Worm (Caenorhabditis elegans) whole organism, L4 larva: Measurements from ENCODE around the gene ttr-46.
A peak's percentile ranks its signal among the peaks of the same experiment; 100 is the strongest.

Experiments used
- D1046.2 ChIP-seq: fragments of 200-800 bp; sonication (Bioruptor generic); IDR thresholded peaks from 2 replicates; pipeline ENCODE4 v1.3.6; 2022; ENCODE audit warnings: missing genetic modification characterization, missing compliant biosample characterization
- F26F4.8 ChIP-seq: fragments of 200-800 bp; sonication (Bioruptor generic); conservative IDR thresholded peaks from 2 replicates; pipeline ENCODE4 v1.3.6; 2022; ENCODE audit warnings: missing genetic modification characterization, missing compliant biosample characterization
- F37D6.2 ChIP-seq: sonication (generic microtip); optimal IDR thresholded peaks from 2 replicates; lab custom pipeline; 2016; ENCODE audit warnings: mild to moderate bottlenecking, missing genetic modification characterization, missing compliant biosample characterization
- T26A8.4 ChIP-seq: fragments of 200-800 bp; sonication (Bioruptor generic); IDR thresholded peaks from 2 replicates; pipeline ENCODE4 v1.3.6; 2022; ENCODE audit warnings: missing genetic modification characterization, missing compliant biosample characterization
- Y105C5A.15 ChIP-seq: fragments of 200-800 bp; sonication (Bioruptor generic); IDR thresholded peaks from 2 replicates; pipeline ENCODE4 v1.3.6; 2022; ENCODE audit warnings: missing genetic modification characterization, missing compliant biosample characterization
- Y48G9A.11 ChIP-seq: fragments of 200-800 bp; sonication (Bioruptor generic); IDR thresholded peaks from 2 replicates; pipeline ENCODE4 v1.3.6; 2022; ENCODE audit warnings: missing genetic modification reagents, missing genetic modification characterization, missing compliant biosample characterization
- Y5F2A.4 ChIP-seq: fragments of 200-800 bp; sonication (Bioruptor generic); optimal IDR thresholded peaks from 2 replicates; lab custom pipeline; 2018; ENCODE audit warnings: mild to moderate bottlenecking, missing genetic modification characterization, missing compliant biosample characterization
- Y75B8A.6 ChIP-seq: fragments of 200-800 bp; sonication (Bioruptor generic); IDR thresholded peaks from 2 replicates; pipeline ENCODE4 v1.3.6; 2022; ENCODE audit warnings: missing genetic modification reagents, missing genetic modification characterization, missing compliant biosample characterization
- ZK337.2 ChIP-seq: fragments of 200-800 bp; sonication (Bioruptor generic); IDR thresholded peaks from 2 replicates; pipeline ENCODE4 v1.3.6; 2022; ENCODE audit warnings: missing genetic modification reagents, missing genetic modification characterization, missing compliant biosample characterization
- aha-1 ChIP-seq: fragments of 150-350 bp; peaks from one replicate; lab custom pipeline; 2014; ENCODE audit warnings: missing biosample characterization, missing genetic modification characterization
- aly-2 ChIP-seq: sonication (generic microtip); optimal IDR thresholded peaks from 2 replicates; lab custom pipeline; 2018; ENCODE audit warnings: missing biosample characterization, missing genetic modification characterization
- ceh-28 ChIP-seq: fragments of 150-350 bp; optimal IDR thresholded peaks from 2 replicates; lab custom pipeline; 2014; ENCODE audit warnings: missing biosample characterization, missing genetic modification reagents, missing genetic modification characterization
- ceh-62 ChIP-seq: sonication (generic microtip); optimal IDR thresholded peaks from 2 replicates; lab custom pipeline; 2017; ENCODE audit warnings: missing biosample characterization, missing genetic modification characterization
- ceh-82 ChIP-seq: sonication (generic microtip); optimal IDR thresholded peaks from 2 replicates; lab custom pipeline; 2017; ENCODE audit warnings: missing biosample characterization, missing genetic modification characterization
- daf-16 ChIP-seq, 3 experiments: sonication (generic microtip); optimal IDR thresholded peaks; 2 replicates each; lab custom pipeline; 2016 to 2017; ENCODE audit warnings: missing genetic modification characterization in 3 of 3, missing genetic modification reagents in 3 of 3, mild to moderate bottlenecking in 2 of 3, missing compliant biosample characterization in 2 of 3, missing biosample characterization in 1 of 3, moderate library complexity in 1 of 3
- daf-19 ChIP-seq: fragments of 200-800 bp; sonication (Bioruptor generic); conservative IDR thresholded peaks from 2 replicates; pipeline ENCODE4 v1.3.6; 2022; ENCODE audit warnings: missing genetic modification characterization, missing compliant biosample characterization
- daf-8 ChIP-seq: fragments of 200-800 bp; sonication (Bioruptor generic); IDR thresholded peaks from 2 replicates; pipeline ENCODE4 v1.3.6; 2022; ENCODE audit warnings: missing genetic modification characterization, missing compliant biosample characterization
- dmd-8 ChIP-seq: fragments of 200-800 bp; sonication (Bioruptor generic); IDR thresholded peaks from 2 replicates; pipeline ENCODE4 v1.3.6; 2022; ENCODE audit warnings: missing genetic modification characterization, missing compliant biosample characterization
- duxl-1 ChIP-seq: sonication (generic microtip); optimal IDR thresholded peaks from 2 replicates; lab custom pipeline; 2016; ENCODE audit warnings: mild to moderate bottlenecking, missing genetic modification characterization, moderate library complexity, missing compliant biosample characterization; ENCODE audit not compliant: poor library complexity
- fkh-10 ChIP-seq: fragments of 150-350 bp; optimal IDR thresholded peaks from 2 replicates; lab custom pipeline; 2014; ENCODE audit warnings: missing biosample characterization, missing genetic modification reagents, missing genetic modification characterization
- fos-1 ChIP-seq: fragments of 150-350 bp; optimal IDR thresholded peaks from 2 replicates; lab custom pipeline; 2014; ENCODE audit warnings: missing biosample characterization, missing genetic modification characterization
- hif-1 ChIP-seq, 2 experiments: sonication (generic microtip); optimal IDR thresholded peaks; 2 replicates each; lab custom pipeline; 2016 to 2017; ENCODE audit warnings: missing compliant biosample characterization in 2 of 2, missing genetic modification characterization in 2 of 2, missing genetic modification reagents in 2 of 2, missing genotype in 2 of 2, mild to moderate bottlenecking in 1 of 2
- hlh-30 ChIP-seq: sonication (generic microtip); optimal IDR thresholded peaks from 2 replicates; lab custom pipeline; 2017; ENCODE audit warnings: antibody characterized with exemption, mild to moderate bottlenecking, missing genetic modification characterization, missing compliant biosample characterization; ENCODE audit not compliant: insufficient read depth
- jun-1 ChIP-seq: fragments of 150-350 bp; optimal IDR thresholded peaks from 2 replicates; lab custom pipeline; 2014; ENCODE audit warnings: missing biosample characterization, missing genetic modification reagents, missing genetic modification characterization
- lir-3 ChIP-seq: sonication (generic microtip); optimal IDR thresholded peaks from 2 replicates; lab custom pipeline; 2016; ENCODE audit warnings: mild to moderate bottlenecking, missing genetic modification characterization, missing compliant biosample characterization
- mdl-1 ChIP-seq, 2 experiments: fragments of 150-350 bp in 1 of 2; sonication (generic microtip) in 1 of 2; optimal IDR thresholded peaks; 2 replicates each; lab custom pipeline; 2014 to 2017; ENCODE audit warnings: missing biosample characterization in 2 of 2, missing genetic modification characterization in 2 of 2
- mep-1 ChIP-seq: fragments of 150-350 bp; sonication (generic microtip); optimal IDR thresholded peaks from 3 replicates; lab custom pipeline; 2014; ENCODE audit warnings: missing biosample characterization, missing genetic modification characterization
- mxl-2 ChIP-seq: fragments of 200-800 bp; sonication (Bioruptor generic); conservative IDR thresholded peaks from 2 replicates; pipeline ENCODE4 v1.3.6; 2022; ENCODE audit warnings: missing genetic modification reagents, missing genetic modification characterization, missing compliant biosample characterization
- mxl-3 ChIP-seq: fragments of 200-800 bp; sonication (Bioruptor generic); optimal IDR thresholded peaks from 2 replicates; lab custom pipeline; 2018; ENCODE audit warnings: mild to moderate bottlenecking, missing genetic modification characterization, missing compliant biosample characterization
- nhr-10 ChIP-seq: fragments of 150-350 bp; optimal IDR thresholded peaks from 2 replicates; lab custom pipeline; 2014; ENCODE audit warnings: missing biosample characterization, missing genetic modification characterization
- nhr-111 ChIP-seq: fragments of 200-800 bp; sonication (Bioruptor generic); optimal IDR thresholded peaks from 2 replicates; lab custom pipeline; 2018; ENCODE audit warnings: mild to moderate bottlenecking, missing genetic modification characterization, missing compliant biosample characterization
- nhr-237 ChIP-seq: sonication (generic microtip); optimal IDR thresholded peaks from 2 replicates; lab custom pipeline; 2017; ENCODE audit warnings: missing biosample characterization, missing genetic modification characterization
- nhr-28 ChIP-seq: fragments of 150-350 bp; optimal IDR thresholded peaks from 2 replicates; lab custom pipeline; 2014; ENCODE audit warnings: missing biosample characterization, missing genetic modification characterization
- nhr-42 ChIP-seq: fragments of 200-800 bp; sonication (Bioruptor generic); IDR thresholded peaks from 2 replicates; pipeline ENCODE4 v1.3.6; 2022; ENCODE audit warnings: missing genetic modification characterization, missing compliant biosample characterization
- nhr-6 ChIP-seq: fragments of 150-350 bp; optimal IDR thresholded peaks from 2 replicates; lab custom pipeline; 2014; ENCODE audit warnings: missing biosample characterization, missing genetic modification characterization
- nhr-77 ChIP-seq: fragments of 150-350 bp; optimal IDR thresholded peaks from 2 replicates; lab custom pipeline; 2014; ENCODE audit warnings: missing biosample characterization, missing genetic modification characterization
- pha-4 ChIP-seq, 2 experiments: fragments of 150-350 bp in 1 of 2; fragments of 200-800 bp in 1 of 2; sonication (Bioruptor generic) in 1 of 2; IDR thresholded peaks in 1 of 2; optimal IDR thresholded peaks in 1 of 2; 2 replicates each; pipeline versions ENCODE4 v1.3.6 to Lab custom; 2014 to 2022; ENCODE audit warnings: missing genetic modification characterization in 2 of 2, missing genetic modification reagents in 2 of 2, missing biosample characterization in 1 of 2, missing compliant biosample characterization in 1 of 2
- php-3 ChIP-seq: fragments of 200-800 bp; sonication (Bioruptor generic); IDR thresholded peaks from 2 replicates; pipeline ENCODE4 v1.3.6; 2022; ENCODE audit warnings: missing genetic modification reagents, missing genetic modification characterization, missing compliant biosample characterization
- pqm-1 ChIP-seq: sonication (generic microtip); optimal IDR thresholded peaks from 2 replicates; lab custom pipeline; 2017; ENCODE audit warnings: missing biosample characterization, missing genetic modification characterization
- rbr-2 ChIP-seq: sonication (generic microtip); optimal IDR thresholded peaks from 2 replicates; lab custom pipeline; 2016; ENCODE audit warnings: missing genotype, missing genetic modification characterization, missing compliant biosample characterization
- saeg-2 ChIP-seq: fragments of 200-800 bp; sonication (Bioruptor generic); IDR thresholded peaks from 2 replicates; pipeline ENCODE4 v1.3.6; 2022; ENCODE audit warnings: missing genetic modification reagents, missing genetic modification characterization, missing compliant biosample characterization
- sdz-12 ChIP-seq: fragments of 200-800 bp; sonication (Bioruptor generic); optimal IDR thresholded peaks from 2 replicates; lab custom pipeline; 2018; ENCODE audit warnings: mild to moderate bottlenecking, missing genetic modification characterization, missing compliant biosample characterization
- set-16 ChIP-seq: fragments of 200-800 bp; sonication (Bioruptor generic); IDR thresholded peaks from 2 replicates; pipeline ENCODE4 v1.3.6; 2022; ENCODE audit warnings: missing genetic modification reagents, missing genetic modification characterization, missing compliant biosample characterization
- skn-1 ChIP-seq: fragments of 150-350 bp; optimal IDR thresholded peaks from 2 replicates; lab custom pipeline; 2014; ENCODE audit warnings: missing biosample characterization, missing genetic modification characterization
- snpc-1.2 ChIP-seq: fragments of 200-800 bp; sonication (Bioruptor generic); IDR thresholded peaks from 2 replicates; pipeline ENCODE4 v1.3.6; 2022; ENCODE audit warnings: missing genetic modification reagents, missing genetic modification characterization, missing compliant biosample characterization
- unc-62 ChIP-seq, 3 experiments: fragments of 150-350 bp in 1 of 3; sonication (generic microtip); optimal IDR thresholded peaks in 2 of 3; peaks in 1 of 3; 1 replicate in 1 of 3; 2 replicates in 2 of 3; lab custom pipeline; 2014 to 2017; ENCODE audit warnings: missing biosample characterization in 3 of 3, missing genetic modification characterization in 3 of 3, missing genetic modification reagents in 3 of 3, missing genotype in 1 of 3
- vab-7 ChIP-seq: fragments of 200-800 bp; sonication (Bioruptor generic); IDR thresholded peaks from 2 replicates; pipeline ENCODE4 v1.3.6; 2022; ENCODE audit warnings: missing genetic modification reagents, missing genetic modification characterization, missing compliant biosample characterization
- zag-1 ChIP-seq: fragments of 150-350 bp; optimal IDR thresholded peaks from 2 replicates; lab custom pipeline; 2014; ENCODE audit warnings: missing biosample characterization, missing genetic modification characterization
- zfp-2 ChIP-seq: sonication (generic microtip); optimal IDR thresholded peaks from 2 replicates; lab custom pipeline; 2016; ENCODE audit warnings: mild to moderate bottlenecking, missing genetic modification characterization, missing compliant biosample characterization
- zfp-3 ChIP-seq: fragments of 200-800 bp; sonication (Bioruptor generic); conservative IDR thresholded peaks from 2 replicates; pipeline ENCODE4 v1.3.6; 2022; ENCODE audit warnings: missing genetic modification reagents, missing genetic modification characterization, missing compliant biosample characterization
- zip-2 ChIP-seq: fragments of 150-350 bp; optimal IDR thresholded peaks from 2 replicates; lab custom pipeline; 2014; ENCODE audit warnings: missing biosample characterization, missing genetic modification characterization

The ttr-46 gene

DNA sequence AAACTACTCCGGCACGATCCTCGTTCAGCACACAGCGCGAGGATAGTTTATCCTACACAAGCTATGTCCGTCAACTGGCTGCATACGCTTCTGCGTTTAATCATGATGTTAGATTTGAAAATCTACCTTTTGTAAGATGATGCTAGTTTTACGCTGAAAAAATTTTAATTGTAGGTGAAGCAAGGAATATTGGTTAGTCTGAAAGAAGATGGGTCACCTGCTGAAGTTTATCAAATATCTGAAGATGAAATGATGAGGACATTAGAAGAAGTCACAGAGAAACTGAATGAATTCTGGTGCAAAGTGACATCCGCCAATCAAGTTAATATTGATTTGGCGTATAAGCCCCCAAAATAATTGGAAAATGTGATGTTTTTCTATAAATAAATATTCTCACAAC is 32.5 kb downstream of the ttr-46 start (continued):
- TF ChIP-seq nhr-111 (no peak), duxl-1 (tag; lab: Kevin White, UChicago) (no peak), ZK337.2 (GFP tag; lab: Robert Waterston, UW) (no peak), ceh-82 (tag; lab: Kevin White, UChicago) (no peak), vab-7 (GFP tag; lab: Robert Waterston, UW) (no peak), lir-3 (tag; lab: Kevin White, UChicago) (no peak), mxl-3 (GFP tag; lab: Kevin White, UChicago) (no peak), daf-16 (GFP tag; optimal IDR thresholded peaks at IDR 0.05; lab: Kevin White, UChicago) (no peak), daf-16 (tag; optimal IDR thresholded peaks at IDR 0.05; lab: Kevin White, UChicago) (no peak), snpc-1.2 (GFP tag; lab: Robert Waterston, UW) (0 out of 2 replicates have a peak, but pooled peaks have one; percentile 18), T26A8.4 (peak; percentile 49; the same call in 1 of the 2 replicates), rbr-2 (no peak), fkh-10 (GFP tag; lab: Kevin White, UChicago) (no peak), php-3 (no peak), aly-2 (tag; lab: Kevin White, UChicago) (no peak), D1046.2 (GFP tag; lab: Robert Waterston, UW) (no peak), ceh-28 (no peak), mdl-1 (tag; optimal IDR thresholded peaks at IDR 0.05; lab: Kevin White, UChicago) (no peak), ceh-62 (no peak), F26F4.8 (GFP tag; lab: Robert Waterston, UW) (no peak), nhr-6 (tag; lab: Kevin White, UChicago) (no peak), saeg-2 (GFP tag; lab: Robert Waterston, UW) (no peak), pqm-1 (tag; lab: Kevin White, UChicago) (no peak), nhr-237 (tag; lab: Kevin White, UChicago) (no peak), zfp-2 (no peak), skn-1 (tag; lab: Kevin White, UChicago) (no peak), daf-19 (GFP tag; lab: Robert Waterston, UW) (0 out of 2 replicates have a peak, but pooled peaks have one; percentile 24), nhr-42 (GFP tag; lab: Robert Waterston, UW) (no peak), aha-1 (tag; lab: Kevin White, UChicago) (peak; percentile 40), hif-1 (tag; optimal IDR thresholded peaks at IDR 0.05; lab: Kevin White, UChicago) (no peak), F37D6.2 (no peak), Y105C5A.15 (GFP tag; lab: Robert Waterston, UW) (no peak), jun-1 (tag; lab: Kevin White, UChicago) (no peak), zip-2 (tag; lab: Kevin White, UChicago) (no peak), fos-1 (tag; lab: Kevin White, UChicago) (no peak), zfp-3 (GFP tag; lab: Robert Waterston, UW) (peak; percentile 77), zag-1 (tag; lab: Kevin White, UChicago) (no peak), unc-62 (GFP tag; optimal IDR thresholded peaks at IDR 0.05 in 1 of 2; lab: Kevin White, UChicago) (no peak), unc-62 (tag; optimal IDR thresholded peaks at IDR 0.05; lab: Kevin White, UChicago) (no peak), Y75B8A.6 (GFP tag; lab: Robert Waterston, UW) (no peak), dmd-8 (no peak), pha-4 (GFP tag; IDR thresholded peaks at IDR 0.05; lab: Robert Waterston, UW) (0 out of 2 replicates have a peak, but pooled peaks have one; percentile 30), pha-4 (tag; optimal IDR thresholded peaks at IDR 0.05; lab: Kevin White, UChicago) (no peak), sdz-12 (no peak), nhr-28 (tag; lab: Kevin White, UChicago) (no peak), set-16 (GFP tag; lab: Robert Waterston, UW) (no peak), Y5F2A.4 (GFP tag; lab: Kevin White, UChicago) (no peak), hlh-30 (tag; lab: Kevin White, UChicago) (no peak), daf-8 (no peak), Y48G9A.11 (GFP tag; lab: Robert Waterston, UW) (no peak), nhr-77 (tag; lab: Kevin White, UChicago) (no peak), nhr-10 (tag; lab: Kevin White, UChicago) (no peak), mxl-2 (GFP tag; lab: Robert Waterston, UW) (no peak), mep-1 (tag; lab: Kevin White, UChicago) (peak; percentile 39)
